Worm (Caenorhabditis elegans) whole organism, young adult: ENCODE measurements around the gene B0496.6.

ENCODE experiments used
- Y53G8AR.9 ChIP-seq: fragments of 200-800 bp; sonication (Bioruptor generic); conservative IDR thresholded peaks from 2 replicates; pipeline ENCODE4 v1.3.6; 2022; ENCODE audit warnings: missing genetic modification reagents, missing genetic modification characterization, missing compliant biosample characterization
- dpl-1 ChIP-seq: fragments of 150-350 bp; optimal IDR thresholded peaks from 2 replicates; lab custom pipeline; 2014; ENCODE audit warnings: missing biosample characterization, missing genetic modification reagents, missing genetic modification characterization
- mes-4 ChIP-seq: sonication (generic microtip); optimal IDR thresholded peaks from 2 replicates; lab custom pipeline; 2016; ENCODE audit warnings: missing genotype, missing genetic modification characterization, missing compliant biosample characterization
- pha-4 ChIP-seq: fragments of 150-350 bp; sonication (generic microtip); optimal IDR thresholded peaks from 2 replicates; lab custom pipeline; 2014; ENCODE audit warnings: missing biosample characterization, missing genetic modification reagents, missing genetic modification characterization
- snpc-4 ChIP-seq, 5 experiments: fragments of 150-350 bp in 1 of 5; sonication (generic microtip) in 4 of 5; optimal IDR thresholded peaks; 2 replicates each; lab custom pipeline; 2014 to 2018; ENCODE audit warnings: missing genetic modification characterization in 5 of 5, missing biosample characterization in 3 of 5, antibody characterized with exemption in 2 of 5, mild to moderate bottlenecking in 2 of 5, missing compliant biosample characterization in 2 of 5, missing genotype in 2 of 5, moderate library complexity in 2 of 5, missing genetic modification reagents in 1 of 5
- unc-62 ChIP-seq: fragments of 150-350 bp; optimal IDR thresholded peaks from 2 replicates; lab custom pipeline; 2014; ENCODE audit warnings: missing biosample characterization, missing genetic modification reagents, missing genetic modification characterization

DNA sequence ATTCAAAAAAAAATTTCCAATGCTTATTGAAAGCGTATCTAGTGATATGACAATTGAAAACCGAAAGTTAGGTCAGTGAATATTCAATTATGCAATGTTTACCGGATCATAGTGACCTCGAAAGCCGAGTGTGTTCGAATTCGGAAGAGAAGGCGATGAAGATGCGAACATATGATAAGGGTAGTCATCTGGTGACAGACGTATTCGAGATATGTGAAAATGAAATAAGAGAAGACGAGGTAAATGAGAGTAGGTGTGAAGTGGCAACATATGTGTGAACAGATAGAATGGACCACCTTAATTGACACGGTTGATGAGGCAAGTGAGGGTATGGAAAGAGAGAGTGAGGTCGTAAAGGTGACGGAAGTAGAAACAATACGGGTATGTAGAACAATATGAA lies 36.0 kb downstream of the B0496.6 start:
- TF ChIP-seq unc-62 (GFP tag; lab: Kevin White, UChicago) (no peak), Y53G8AR.9 (GFP tag; lab: Robert Waterston, UW) (no peak), mes-4 (tag; lab: Kevin White, UChicago) (no peak), dpl-1 (GFP tag; lab: Kevin White, UChicago) (no peak), snpc-4 (GFP tag; optimal IDR thresholded peaks at IDR 0.05; lab: Kevin White, UChicago) (no peak), snpc-4 (tag; optimal IDR thresholded peaks at IDR 0.05; lab: Kevin White, UChicago) (no peak), pha-4 (tag; lab: Kevin White, UChicago) (no peak)
